Worm (Caenorhabditis elegans): ENCODE measurements around the gene F10E9.2.

The F10E9.2 gene

ce11 chrIII:8325574-8326513 lies 13.4 kb downstream of the F10E9.2 start, which contains the start of gene ZC262.13:
ZC262.13 (plus strand) TSS chrIII:8326214.
- peak; percentile 25; the same call in 1 of the 2 replicates for TF ChIP-seq T26A8.4 (GFP tag; IDR thresholded peaks at IDR 0.05)
- TF ChIP-seq aly-2 (tag; optimal IDR thresholded peaks at IDR 0.05), result no peak
- no peak for TF ChIP-seq fkh-10 (GFP tag; optimal IDR thresholded peaks at IDR 0.05)
- TF ChIP-seq pha-4 (GFP tag; IDR thresholded peaks at IDR 0.05), result peak; percentile 12; the same call in 1 of the 2 replicates
- TF ChIP-seq pha-4 (tag; optimal IDR thresholded peaks at IDR 0.05), result no peak
- TF ChIP-seq ZK337.2 (GFP tag; IDR thresholded peaks at IDR 0.05), result no peak
- TF ChIP-seq F10B5.3 (tag; optimal IDR thresholded peaks at IDR 0.05), result no peak
- TF ChIP-seq ztf-11 (tag; optimal IDR thresholded peaks at IDR 0.05), result no peak
- TF ChIP-seq arid-1 (GFP tag; conservative IDR thresholded peaks at IDR 0.05), result no peak
- TF ChIP-seq php-3 (GFP tag; IDR thresholded peaks at IDR 0.05), result peak; percentile 12; the same call in 1 of the 2 replicates
- TF ChIP-seq daf-12 (tag; optimal IDR thresholded peaks at IDR 0.05), result no peak
- TF ChIP-seq daf-16 (GFP tag; optimal IDR thresholded peaks at IDR 0.05), result no peak
- TF ChIP-seq daf-16 (tag; optimal IDR thresholded peaks at IDR 0.05), result peak; percentile 49
- no peak for TF ChIP-seq unc-62 (GFP tag; optimal IDR thresholded peaks at IDR 0.05 in 1 of 2)
- no peak for TF ChIP-seq unc-62 (tag; optimal IDR thresholded peaks at IDR 0.05)
- 0 out of 2 replicates have a peak, but pooled peaks have one; percentile 58 for TF ChIP-seq zfp-3 (GFP tag; conservative IDR thresholded peaks at IDR 0.05)
- TF ChIP-seq ceh-20 (GFP tag; IDR thresholded peaks at IDR 0.05), result no peak
- no peak for TF ChIP-seq unc-39 (tag; optimal IDR thresholded peaks at IDR 0.05)
- no peak for TF ChIP-seq attf-4 (tag; optimal IDR thresholded peaks at IDR 0.05)
- peak; percentile 82 for TF ChIP-seq dve-1 (tag; optimal IDR thresholded peaks at IDR 0.05; ENCODE audit: insufficient read depth)
- TF ChIP-seq D1046.2 (GFP tag; IDR thresholded peaks at IDR 0.05), result no peak
- peak; percentile 37 for TF ChIP-seq hlh-30 (tag; optimal IDR thresholded peaks at IDR 0.05; ENCODE audit: insufficient read depth)
- no peak for TF ChIP-seq cey-2 (tag; optimal IDR thresholded peaks at IDR 0.05; ENCODE audit: borderline replicate concordance, insufficient read depth)
- TF ChIP-seq lsy-2 (tag; optimal IDR thresholded peaks at IDR 0.05), result peak in 1 of 2 experiments; percentile 51
- TF ChIP-seq nhr-10 (tag; optimal IDR thresholded peaks at IDR 0.05), result no peak
- peak; percentile 2 for TF ChIP-seq nhr-48 (tag; optimal IDR thresholded peaks at IDR 0.05)
- TF ChIP-seq aha-1 (tag), result peak; percentile 13
- TF ChIP-seq hlh-11 (tag; optimal IDR thresholded peaks at IDR 0.05), result peak; percentile 55
- no peak for TF ChIP-seq sdz-12 (GFP tag; optimal IDR thresholded peaks at IDR 0.05)
- peak; percentile 11 for TF ChIP-seq mes-2 (tag; optimal IDR thresholded peaks at IDR 0.05; ENCODE audit: poor library complexity, severe bottlenecking)
- TF ChIP-seq Y48G9A.11 (GFP tag; IDR thresholded peaks at IDR 0.05), result no peak
- no peak for TF ChIP-seq F49E8.2 (tag; optimal IDR thresholded peaks at IDR 0.05; ENCODE audit: borderline replicate concordance)
- no peak for TF ChIP-seq ZK546.5 (tag; optimal IDR thresholded peaks at IDR 0.05)
- peak; percentile 74 for TF ChIP-seq dmd-6 (GFP tag; IDR thresholded peaks at IDR 0.05)
- TF ChIP-seq nhr-28 (tag; optimal IDR thresholded peaks at IDR 0.05), result peak; percentile 17
- TF ChIP-seq jun-1 (tag; optimal IDR thresholded peaks at IDR 0.05), result peak; percentile 2
- TF ChIP-seq mdt-29 (GFP tag; IDR thresholded peaks at IDR 0.05), result no peak

DNA sequence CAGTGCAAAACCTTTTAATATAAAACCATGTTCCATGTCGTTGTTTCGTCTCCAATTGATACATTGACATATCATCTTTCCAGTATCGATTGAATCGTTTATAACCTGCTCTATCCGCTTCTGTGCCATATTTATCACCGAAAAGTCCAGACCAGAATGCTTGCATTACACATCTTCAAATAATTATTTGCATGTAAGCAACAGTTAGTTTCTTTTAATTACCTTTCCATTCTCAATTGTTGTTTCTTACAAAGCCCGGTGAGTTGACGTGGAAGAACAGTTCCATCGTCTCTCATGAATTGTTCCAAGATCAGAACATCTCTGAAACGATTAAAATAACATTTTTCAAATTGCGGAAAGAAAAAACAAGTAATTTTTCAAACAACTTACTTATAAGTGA lies 18.7 kb downstream of the F10E9.2 start, which contains the start of gene iglr-2:
Gene iglr-2 (minus strand): TSS at position 101 of the 400 bp plus-strand sequence.
- TF ChIP-seq aha-1 (tag) (peak; percentile 30), jun-1 (tag; optimal IDR thresholded peaks at IDR 0.05) (no peak), mdl-1 (tag; optimal IDR thresholded peaks at IDR 0.05) (no peak)

Data from whole organism, L4 larva.